Worm (Caenorhabditis elegans) whole organism, early embryonic: ENCODE results near the gene srb-13.
"Not testable (repeated sequence)": the region's sequence is repeated elsewhere in the genome, so short reads cannot be mapped to it uniquely, and the experiment has no call there.

Experiments used
- B0310.2 ChIP-seq: sonication (generic microtip); optimal IDR thresholded peaks from 2 replicates; lab custom pipeline; 2016; ENCODE audit warnings: mild to moderate bottlenecking, missing genetic modification characterization, missing compliant biosample characterization
- F13C5.2 ChIP-seq: sonication (generic microtip); optimal IDR thresholded peaks from 2 replicates; lab custom pipeline; 2017; ENCODE audit warnings: mild to moderate bottlenecking, missing genetic modification characterization, inconsistent platforms, missing compliant biosample characterization
- aly-1 ChIP-seq: sonication (generic microtip); optimal IDR thresholded peaks from 2 replicates; lab custom pipeline; 2016; ENCODE audit warnings: missing genetic modification characterization, missing compliant biosample characterization
- ama-1 ChIP-seq: fragments of 150-350 bp; optimal IDR thresholded peaks from 2 replicates; lab custom pipeline; 2014
- ceh-13 ChIP-seq: fragments of 200-800 bp; sonication (Bioruptor generic); optimal IDR thresholded peaks from 2 replicates; lab custom pipeline; 2018; ENCODE audit warnings: mild to moderate bottlenecking, missing genetic modification characterization, missing compliant biosample characterization
- ceh-36 ChIP-seq: sonication (generic microtip); optimal IDR thresholded peaks from 2 replicates; lab custom pipeline; 2016; ENCODE audit warnings: missing genetic modification characterization, inconsistent platforms, missing compliant biosample characterization
- ets-7 ChIP-seq: sonication (generic microtip); optimal IDR thresholded peaks from 2 replicates; lab custom pipeline; 2016; ENCODE audit warnings: missing genotype, missing genetic modification characterization, missing compliant biosample characterization
- flt-1 ChIP-seq: fragments of 200-800 bp; sonication (Bioruptor generic); IDR thresholded peaks from 2 replicates; pipeline ENCODE4 v1.3.6; 2022; ENCODE audit warnings: missing genetic modification characterization, missing compliant biosample characterization
- hmbx-1 ChIP-seq: sonication (generic microtip); optimal IDR thresholded peaks from 2 replicates; lab custom pipeline; 2016; ENCODE audit warnings: mild to moderate bottlenecking, missing genetic modification characterization, missing compliant biosample characterization
- hmg-4 ChIP-seq: fragments of 200-800 bp; sonication (Bioruptor generic); optimal IDR thresholded peaks from 2 replicates; lab custom pipeline; 2018; ENCODE audit warnings: mild to moderate bottlenecking, missing genetic modification characterization, missing compliant biosample characterization
- hnd-1 ChIP-seq: sonication (generic microtip); optimal IDR thresholded peaks from 2 replicates; lab custom pipeline; 2016; ENCODE audit warnings: missing genetic modification characterization, missing compliant biosample characterization
- pes-1 ChIP-seq: fragments of 200-800 bp; sonication (Bioruptor generic); IDR thresholded peaks from 2 replicates; pipeline ENCODE4 v1.3.6; 2022; ENCODE audit warnings: missing genetic modification reagents, missing genetic modification characterization, missing compliant biosample characterization
- scrt-1 ChIP-seq: fragments of 200-800 bp; sonication (Bioruptor generic); IDR thresholded peaks from 2 replicates; pipeline ENCODE4 v1.3.6; 2022; ENCODE audit warnings: missing genetic modification characterization, missing compliant biosample characterization
- sea-1 ChIP-seq: fragments of 200-800 bp; sonication (Bioruptor generic); conservative IDR thresholded peaks from 2 replicates; pipeline ENCODE4 v1.3.6; 2022; ENCODE audit warnings: missing genetic modification characterization, missing compliant biosample characterization
- tbx-11 ChIP-seq: fragments of 200-800 bp; sonication (Bioruptor generic); IDR thresholded peaks from 2 replicates; pipeline ENCODE4 v1.3.6; 2022; ENCODE audit warnings: missing genetic modification characterization, missing compliant biosample characterization
- tbx-37 ChIP-seq: fragments of 200-800 bp; sonication (Bioruptor generic); conservative IDR thresholded peaks from 2 replicates; pipeline ENCODE4 v1.3.6; 2022; ENCODE audit warnings: missing genetic modification reagents, missing genetic modification characterization, missing compliant biosample characterization
- tra-4 ChIP-seq: sonication (generic microtip); optimal IDR thresholded peaks from 2 replicates; lab custom pipeline; 2017; ENCODE audit warnings: missing genetic modification characterization, missing compliant biosample characterization

The srb-13 gene

DNA sequence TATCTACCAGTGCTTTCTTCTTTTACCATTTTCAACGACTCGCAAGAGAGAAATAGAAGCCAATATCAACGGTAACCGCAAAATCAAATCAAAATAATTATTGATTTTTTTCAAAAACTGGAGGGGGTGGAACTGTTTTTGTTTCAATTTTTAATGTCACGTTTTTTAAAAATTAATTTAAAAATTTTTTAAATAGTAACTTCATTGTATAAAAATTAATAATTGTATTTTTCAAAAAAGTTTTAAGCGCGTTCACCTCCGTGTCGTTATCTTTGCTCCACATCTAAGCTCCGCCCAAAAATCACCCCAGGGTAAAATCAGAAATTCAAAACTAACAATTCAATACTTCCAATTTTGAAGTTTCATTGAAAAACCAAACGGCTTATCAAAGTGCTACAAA, 3.7 kb upstream of the srb-13 start, which contains the start of gene C27D6.11:
Gene C27D6.11 (minus strand): TSS at position 101 of the 400 bp plus-strand sequence.
- no peak for TF ChIP-seq tbx-37
- TF ChIP-seq sea-1 (GFP tag; lab: Robert Waterston, UW): no peak
- TF ChIP-seq tra-4 (tag; lab: Kevin White, UChicago): no peak
- TF ChIP-seq hnd-1: no peak
- TF ChIP-seq F13C5.2 (tag; lab: Kevin White, UChicago): no peak
- TF ChIP-seq ama-1 (lab: Kevin White, UChicago): no peak
- TF ChIP-seq ceh-36 (tag; lab: Kevin White, UChicago): no peak
- TF ChIP-seq aly-1 (tag; lab: Kevin White, UChicago): no peak
- no peak for TF ChIP-seq B0310.2
- no peak for TF ChIP-seq ceh-13 (GFP tag; lab: Kevin White, UChicago)
- no peak for TF ChIP-seq flt-1 (GFP tag; lab: Robert Waterston, UW)
- TF ChIP-seq pes-1 (GFP tag; lab: Robert Waterston, UW): no peak
- no peak for TF ChIP-seq hmbx-1 (tag; lab: Kevin White, UChicago)

DNA sequence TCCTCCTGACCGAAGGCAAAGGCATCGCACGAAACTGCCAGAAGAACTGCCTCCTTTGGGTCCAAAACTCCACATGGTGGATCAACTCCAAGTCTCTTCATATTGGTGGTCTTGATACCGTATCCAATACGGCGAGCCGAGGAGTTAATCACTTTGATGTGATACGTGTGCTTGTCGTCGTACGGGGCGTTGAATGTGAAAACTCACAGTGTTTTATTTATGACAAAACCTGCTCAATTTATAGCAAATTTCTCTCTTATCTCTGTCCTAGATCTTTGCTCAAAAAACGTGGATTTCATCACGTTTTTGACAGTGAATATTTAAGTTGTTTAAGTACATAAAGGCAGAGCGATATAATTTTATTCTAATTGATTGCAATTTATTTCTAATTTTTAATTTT, 1.3 kb upstream of the srb-13 start, which contains the start of gene F58A6.9:
Gene F58A6.9 (minus strand): TSS at position 101 of the 400 bp plus-strand sequence.
- not testable (repeated sequence) for TF ChIP-seq hnd-1; ama-1 (lab: Kevin White, UChicago); ceh-36 (tag; lab: Kevin White, UChicago)

DNA sequence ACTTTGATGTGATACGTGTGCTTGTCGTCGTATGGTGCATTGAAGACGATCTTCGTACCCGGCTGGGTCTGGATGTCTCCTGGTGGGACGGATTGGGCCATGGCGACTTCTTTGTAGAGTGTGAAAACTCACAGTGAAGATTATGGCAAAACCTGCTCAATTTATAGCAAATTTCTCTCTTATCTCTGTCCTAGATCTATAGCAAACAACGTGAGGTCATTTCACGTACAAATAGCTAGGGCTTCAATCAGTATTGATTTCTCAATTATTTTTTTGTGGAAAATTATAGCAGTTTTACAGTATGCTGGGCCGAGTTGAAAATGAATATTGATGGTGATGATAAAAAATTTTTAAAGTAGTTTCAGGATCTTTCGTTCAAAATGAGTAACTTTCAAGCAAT, 442 bp downstream of the srb-13 start, which contains the start of gene msp-45:
Gene msp-45 (minus strand): TSS at position 101 of the 400 bp plus-strand sequence.
- TF ChIP-seq tbx-37 (no peak), hmbx-1 (tag; lab: Kevin White, UChicago) (no peak), B0310.2 (no peak), ets-7 (tag; lab: Kevin White, UChicago) (no peak), hnd-1 (no peak), tbx-11 (no peak), ama-1 (lab: Kevin White, UChicago) (no peak), pes-1 (GFP tag; lab: Robert Waterston, UW) (no peak), tra-4 (tag; lab: Kevin White, UChicago) (no peak), flt-1 (GFP tag; lab: Robert Waterston, UW) (no peak), scrt-1 (GFP tag; lab: Robert Waterston, UW) (no peak), ceh-36 (tag; lab: Kevin White, UChicago) (no peak), ceh-13 (GFP tag; lab: Kevin White, UChicago) (no peak), aly-1 (tag; lab: Kevin White, UChicago) (no peak), sea-1 (GFP tag; lab: Robert Waterston, UW) (no peak), F13C5.2 (tag; lab: Kevin White, UChicago) (no peak), hmg-4 (GFP tag; lab: Kevin White, UChicago) (no peak)

DNA sequence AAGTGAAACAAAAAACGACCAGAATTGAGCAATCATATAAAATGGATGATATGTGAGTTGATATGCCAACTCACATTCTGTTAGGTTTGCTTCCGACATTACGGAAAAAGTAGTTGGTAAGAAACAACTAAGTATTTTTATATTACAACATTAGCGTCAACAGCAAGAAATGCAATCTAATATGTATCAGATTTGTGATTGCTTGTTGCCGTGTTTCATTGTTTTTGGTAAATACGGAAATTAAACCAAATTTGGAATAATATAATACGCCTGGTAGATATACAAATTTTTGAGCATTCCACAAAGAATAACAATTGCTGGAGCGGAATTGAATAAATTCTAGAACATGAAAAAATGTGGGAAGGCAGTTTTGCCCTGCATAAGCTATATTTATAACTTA, 2.9 kb downstream of the srb-13 start, which contains the start of gene srb-12:
Gene srb-12 (minus strand): TSS at position 101 of the 400 bp plus-strand sequence.
- no peak for TF ChIP-seq flt-1 (GFP tag; lab: Robert Waterston, UW)
- TF ChIP-seq hmbx-1 (tag; lab: Kevin White, UChicago): no peak
- no peak for TF ChIP-seq tbx-11
- no peak for TF ChIP-seq B0310.2
- no peak for TF ChIP-seq sea-1 (GFP tag; lab: Robert Waterston, UW)
- TF ChIP-seq ceh-36 (tag; lab: Kevin White, UChicago): no peak
- TF ChIP-seq ets-7 (tag; lab: Kevin White, UChicago): no peak
- TF ChIP-seq hnd-1: no peak

DNA sequence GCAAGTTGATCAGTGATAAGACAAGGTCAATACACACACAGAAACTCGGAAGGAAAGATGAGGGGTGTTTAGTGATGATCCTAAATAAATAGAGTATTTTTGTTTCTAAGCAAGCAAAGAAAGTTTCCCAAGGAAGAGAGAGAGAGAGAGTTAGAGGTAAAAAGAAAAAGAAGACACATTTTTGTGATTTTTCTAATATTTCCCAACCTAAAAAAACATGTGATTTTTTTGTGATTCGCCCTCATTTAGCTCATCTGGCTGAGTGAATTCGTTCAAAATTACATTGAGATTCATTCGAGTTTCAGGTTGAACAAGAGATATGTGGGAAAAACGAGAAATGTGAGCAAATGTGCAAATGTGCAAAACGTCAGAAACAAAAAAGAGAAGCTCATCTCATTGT, 6.6 kb downstream of the srb-13 start, which contains the start of gene srb-16:
Gene srb-16 (minus strand): TSS at position 101 of the 400 bp plus-strand sequence.
- TF ChIP-seq tbx-11 (no peak), tra-4 (tag; lab: Kevin White, UChicago) (no peak), hmg-4 (GFP tag; lab: Kevin White, UChicago) (no peak), aly-1 (tag; lab: Kevin White, UChicago) (no peak), pes-1 (GFP tag; lab: Robert Waterston, UW) (no peak), hnd-1 (no peak), ets-7 (tag; lab: Kevin White, UChicago) (no peak), B0310.2 (no peak), ama-1 (lab: Kevin White, UChicago) (no peak), ceh-13 (GFP tag; lab: Kevin White, UChicago) (no peak), F13C5.2 (tag; lab: Kevin White, UChicago) (no peak)

DNA sequence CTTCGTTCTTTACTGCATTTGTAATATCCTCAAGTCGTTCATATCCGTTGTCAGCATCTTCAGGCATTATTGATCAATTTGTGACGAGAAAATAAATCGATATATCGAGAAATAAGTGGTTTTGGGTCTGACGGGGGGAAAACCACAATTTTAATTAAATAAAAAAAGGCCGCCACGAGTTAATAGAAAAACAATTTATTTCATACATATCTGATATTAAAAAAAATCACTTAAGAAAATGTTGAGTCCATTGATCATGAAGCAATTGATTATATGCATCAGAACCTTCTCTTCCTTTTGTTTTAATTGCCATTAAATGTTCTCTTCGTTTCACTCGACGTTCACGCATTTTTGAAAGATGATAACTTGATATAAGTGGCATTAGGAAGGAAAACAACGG, 9.1 kb downstream of the srb-13 start, which contains the start of gene F58A6.5:
Gene F58A6.5 (minus strand): TSS at position 101 of the 400 bp plus-strand sequence.
- TF ChIP-seq scrt-1 (GFP tag; lab: Robert Waterston, UW) (no peak), flt-1 (GFP tag; lab: Robert Waterston, UW) (no peak), hnd-1 (no peak), tra-4 (tag; lab: Kevin White, UChicago) (no peak), hmg-4 (GFP tag; lab: Kevin White, UChicago) (no peak), ceh-36 (tag; lab: Kevin White, UChicago) (no peak), tbx-37 (no peak), aly-1 (tag; lab: Kevin White, UChicago) (no peak), B0310.2 (no peak), ceh-13 (GFP tag; lab: Kevin White, UChicago) (no peak), pes-1 (GFP tag; lab: Robert Waterston, UW) (no peak), ets-7 (tag; lab: Kevin White, UChicago) (no peak), hmbx-1 (tag; lab: Kevin White, UChicago) (no peak)

DNA sequence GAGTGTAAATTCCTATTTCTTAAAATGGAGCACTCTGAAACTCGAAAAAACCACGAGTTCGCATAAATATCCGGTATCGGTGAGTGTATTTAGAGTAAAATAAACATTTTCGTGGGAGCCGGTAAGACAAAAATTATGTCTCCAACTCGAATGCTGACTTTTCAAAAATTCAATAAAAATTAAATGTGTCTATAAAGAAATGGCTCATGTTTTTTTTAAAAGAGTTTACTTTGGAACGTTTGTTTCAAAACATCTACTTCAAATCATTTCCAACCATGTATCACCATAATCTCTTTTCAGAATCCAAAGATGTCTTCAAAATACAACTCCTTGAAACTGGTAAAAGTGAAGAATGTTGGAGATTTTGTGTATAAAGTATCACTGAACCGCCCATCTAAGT, 14.8 kb downstream of the srb-13 start, which contains the start of gene F58A6.1:
Gene F58A6.1 (plus strand): TSS at position 301 of the 400 bp plus-strand sequence.
- TF ChIP-seq pes-1 (GFP tag; lab: Robert Waterston, UW) (no peak), sea-1 (GFP tag; lab: Robert Waterston, UW) (no peak), tbx-37 (no peak), flt-1 (GFP tag; lab: Robert Waterston, UW) (no peak), ceh-13 (GFP tag; lab: Kevin White, UChicago) (no peak), aly-1 (tag; lab: Kevin White, UChicago) (no peak), ets-7 (tag; lab: Kevin White, UChicago) (no peak), hnd-1 (no peak), tra-4 (tag; lab: Kevin White, UChicago) (no peak), F13C5.2 (tag; lab: Kevin White, UChicago) (no peak), tbx-11 (no peak), ceh-36 (tag; lab: Kevin White, UChicago) (no peak), B0310.2 (no peak)
